Fruit fly (Drosophila melanogaster) whole organism, embryonic: ENCODE measurements around the gene CG10338.

Experiments used
- BEAF-32 ChIP-seq: fragments of 200-800 bp; sonication (Bioruptor generic); optimal IDR thresholded peaks from 3 replicates; lab custom pipeline; 2017; ENCODE audit warnings: missing biosample characterization, missing genetic modification characterization, mild to moderate bottlenecking, moderate library complexity, missing genetic modification reagents
- CG10274 ChIP-seq: fragments of 200-800 bp; sonication (Bioruptor generic); optimal IDR thresholded peaks from 3 replicates; lab custom pipeline; 2017; ENCODE audit warnings: missing biosample characterization, mild to moderate bottlenecking, missing genetic modification characterization
- CG10654 ChIP-seq: fragments of 200-800 bp; sonication (Bioruptor generic); optimal IDR thresholded peaks from 2 replicates; lab custom pipeline; 2016; ENCODE audit warnings: missing biosample characterization, missing genetic modification characterization
- CG11093 ChIP-seq: fragments of 200-800 bp; sonication (Bioruptor generic); IDR thresholded peaks from 3 replicates; pipeline ENCODE4 v1.3.6; 2022; ENCODE audit warnings: missing biosample characterization, missing genetic modification characterization
- CG15011 ChIP-seq: fragments of 200-800 bp; sonication (Bioruptor generic); optimal IDR thresholded peaks from 3 replicates; lab custom pipeline; 2018; ENCODE audit warnings: missing biosample characterization, mild to moderate bottlenecking, missing genetic modification characterization
- CG15601 ChIP-seq: fragments of 200-800 bp; sonication (Bioruptor generic); optimal IDR thresholded peaks from 3 replicates; lab custom pipeline; 2019; ENCODE audit warnings: missing biosample characterization, mild to moderate bottlenecking, missing genetic modification characterization, moderate library complexity
- CG16813 ChIP-seq: fragments of 200-800 bp; sonication (Bioruptor generic); IDR thresholded peaks from 3 replicates; pipeline ENCODE4 v1.3.6; 2022; ENCODE audit warnings: missing biosample characterization, missing genetic modification characterization; ENCODE audit not compliant: partially characterized antibody
- CG1832 ChIP-seq: fragments of 200-800 bp; sonication (Bioruptor generic); optimal IDR thresholded peaks from 2 replicates; lab custom pipeline; 2017; ENCODE audit warnings: missing biosample characterization, mild to moderate bottlenecking, missing genetic modification characterization, inconsistent platforms
- CG30403 ChIP-seq: fragments of 200-800 bp; sonication (Bioruptor generic); optimal IDR thresholded peaks from 3 replicates; lab custom pipeline; 2016; ENCODE audit warnings: missing biosample characterization, missing genetic modification characterization
- CG32772 ChIP-seq: fragments of 200-800 bp; sonication (Bioruptor generic); IDR thresholded peaks from 2 replicates; pipeline ENCODE4 v1.3.6; 2022; ENCODE audit warnings: missing biosample characterization, missing genetic modification characterization
- CG33213 ChIP-seq: fragments of 200-800 bp; sonication (Bioruptor generic); optimal IDR thresholded peaks from 3 replicates; lab custom pipeline; 2016; ENCODE audit warnings: missing biosample characterization, missing genetic modification characterization
- CG6765 ChIP-seq: fragments of 200-800 bp; sonication (Bioruptor generic); optimal IDR thresholded peaks from 3 replicates; lab custom pipeline; 2017; ENCODE audit warnings: missing biosample characterization, mild to moderate bottlenecking, missing genetic modification characterization
- CG7745 ChIP-seq: fragments of 200-800 bp; sonication (Bioruptor generic); optimal IDR thresholded peaks from 2 replicates; lab custom pipeline; 2018; ENCODE audit warnings: missing biosample characterization, mild to moderate bottlenecking, missing genetic modification characterization, moderate library complexity
- CG7987 ChIP-seq: fragments of 200-800 bp; sonication (Bioruptor generic); optimal IDR thresholded peaks from 2 replicates; lab custom pipeline; 2018; ENCODE audit warnings: missing biosample characterization, mild to moderate bottlenecking, missing genetic modification characterization, moderate library complexity
- CG8359 ChIP-seq: fragments of 200-800 bp; sonication (Bioruptor generic); optimal IDR thresholded peaks from 2 replicates; lab custom pipeline; 2017; ENCODE audit warnings: missing biosample characterization, mild to moderate bottlenecking, missing genetic modification characterization, borderline replicate concordance
- CG8388 ChIP-seq: fragments of 200-800 bp; sonication (Bioruptor generic); optimal IDR thresholded peaks from 2 replicates; lab custom pipeline; 2019; ENCODE audit warnings: missing biosample characterization, mild to moderate bottlenecking, missing genetic modification characterization, moderate library complexity
- CHES-1-like ChIP-seq: fragments of 200-800 bp; sonication (Bioruptor generic); optimal IDR thresholded peaks from 2 replicates; lab custom pipeline; 2016; ENCODE audit warnings: missing biosample characterization, missing genetic modification characterization
- Elba2 ChIP-seq: fragments of 200-800 bp; sonication (Bioruptor generic); optimal IDR thresholded peaks from 3 replicates; lab custom pipeline; 2016; ENCODE audit warnings: missing biosample characterization, missing genetic modification characterization
- HHEX ChIP-seq: fragments of 200-800 bp; sonication (Bioruptor generic); optimal IDR thresholded peaks from 3 replicates; lab custom pipeline; 2017; ENCODE audit warnings: missing biosample characterization, mild to moderate bottlenecking, missing genetic modification characterization, missing genetic modification reagents
- HLH3B ChIP-seq: fragments of 200-800 bp; sonication (Bioruptor generic); IDR thresholded peaks from 2 replicates; pipeline ENCODE4 v1.3.6; 2022; ENCODE audit warnings: missing biosample characterization, missing genetic modification characterization
- HLH4C ChIP-seq: fragments of 200-800 bp; sonication (Bioruptor generic); IDR thresholded peaks from 3 replicates; pipeline ENCODE4 v1.3.6; 2022; ENCODE audit warnings: missing biosample characterization, missing genetic modification characterization; ENCODE audit not compliant: partially characterized antibody
- HLH54F ChIP-seq: fragments of 200-800 bp; sonication (Bioruptor generic); optimal IDR thresholded peaks from 3 replicates; lab custom pipeline; 2016; ENCODE audit warnings: missing biosample characterization, missing genetic modification characterization
- HmgD ChIP-seq: fragments of 200-800 bp; sonication (Bioruptor generic); optimal IDR thresholded peaks from 3 replicates; lab custom pipeline; 2016; ENCODE audit warnings: missing biosample characterization, missing genetic modification characterization
- Hr51 ChIP-seq, 2 experiments: fragments of 200-800 bp; sonication (Bioruptor generic); optimal IDR thresholded peaks; 2 replicates in 1 of 2; 3 replicates in 1 of 2; lab custom pipeline; 2016 to 2018; ENCODE audit warnings: missing biosample characterization in 2 of 2, missing genetic modification characterization in 2 of 2, mild to moderate bottlenecking in 1 of 2, moderate library complexity in 1 of 2
- Mad ChIP-seq: fragments of 200-800 bp; sonication (Bioruptor generic); optimal IDR thresholded peaks from 2 replicates; lab custom pipeline; 2016; ENCODE audit warnings: missing biosample characterization, missing genetic modification characterization
- Nf-YB ChIP-seq: fragments of 200-800 bp; sonication (Bioruptor generic); optimal IDR thresholded peaks from 3 replicates; lab custom pipeline; 2019; ENCODE audit warnings: missing biosample characterization, mild to moderate bottlenecking, missing genetic modification characterization, moderate library complexity
- Side ChIP-seq: fragments of 200-800 bp; sonication (Bioruptor generic); optimal IDR thresholded peaks from 2 replicates; lab custom pipeline; 2016; ENCODE audit warnings: missing biosample characterization, missing genetic modification characterization
- Usf ChIP-seq: fragments of 200-800 bp; sonication (Bioruptor generic); optimal IDR thresholded peaks from 2 replicates; lab custom pipeline; 2017; ENCODE audit warnings: missing genotype, missing biosample characterization, missing genetic modification characterization
- ara ChIP-seq: fragments of 200-800 bp; sonication (Bioruptor generic); IDR thresholded peaks from 2 replicates; pipeline ENCODE4 v1.3.6; 2022; ENCODE audit warnings: missing biosample characterization, missing genetic modification characterization
- croc ChIP-seq: fragments of 200-800 bp; sonication (Bioruptor generic); conservative IDR thresholded peaks from 3 replicates; pipeline ENCODE4 v1.3.6; 2022; ENCODE audit warnings: missing biosample characterization, missing genetic modification characterization
- dati ChIP-seq: fragments of 200-800 bp; sonication (Bioruptor generic); IDR thresholded peaks from 2 replicates; pipeline ENCODE4 v1.3.6; 2022; ENCODE audit warnings: missing biosample characterization, missing genetic modification characterization
- dmrt11E ChIP-seq: fragments of 200-800 bp; sonication (Bioruptor generic); optimal IDR thresholded peaks from 3 replicates; lab custom pipeline; 2018; ENCODE audit warnings: missing biosample characterization, mild to moderate bottlenecking, missing genetic modification characterization, moderate library complexity
- fd3F ChIP-seq: fragments of 200-800 bp; sonication (Bioruptor generic); optimal IDR thresholded peaks from 2 replicates; lab custom pipeline; 2018; ENCODE audit warnings: missing biosample characterization, mild to moderate bottlenecking, missing genetic modification characterization, moderate library complexity
- her ChIP-seq: fragments of 200-800 bp; sonication (Bioruptor generic); optimal IDR thresholded peaks from 2 replicates; lab custom pipeline; 2016; ENCODE audit warnings: missing biosample characterization, missing genetic modification characterization
- hkb ChIP-seq, 2 experiments: fragments of 200-800 bp in 1 of 2; fragments of >200 bp in 1 of 2; sonication (Bioruptor generic) in 1 of 2; IDR thresholded peaks in 1 of 2; optimal IDR thresholded peaks in 1 of 2; 2 replicates each; pipeline versions ENCODE4 v1.3.6 to Lab custom; 2017 to 2022; ENCODE audit warnings: missing biosample characterization in 1 of 2, missing genetic modification characterization in 1 of 2
- kah ChIP-seq: fragments of 200-800 bp; sonication (Bioruptor generic); optimal IDR thresholded peaks from 2 replicates; lab custom pipeline; 2018; ENCODE audit warnings: missing biosample characterization, mild to moderate bottlenecking, missing genetic modification characterization
- lola ChIP-seq, 3 experiments: fragments of >200 bp in 2 of 3; fragments of 200-800 bp in 1 of 3; sonication (Bioruptor generic) in 1 of 3; optimal IDR thresholded peaks; 2 replicates each; lab custom pipeline; 2017 to 2019; ENCODE audit warnings: missing biosample characterization in 3 of 3, missing genetic modification characterization in 3 of 3, mild to moderate bottlenecking in 1 of 3, moderate library complexity in 1 of 3
- maf-S ChIP-seq: fragments of 200-800 bp; sonication (Bioruptor generic); optimal IDR thresholded peaks from 2 replicates; lab custom pipeline; 2016; ENCODE audit warnings: missing biosample characterization, missing genetic modification characterization
- pfk ChIP-seq: fragments of 200-800 bp; sonication (Bioruptor generic); optimal IDR thresholded peaks from 2 replicates; lab custom pipeline; 2018; ENCODE audit warnings: missing biosample characterization, mild to moderate bottlenecking, missing genetic modification characterization, moderate library complexity
- rib ChIP-seq: fragments of 200-800 bp; sonication (Bioruptor generic); IDR thresholded peaks from 2 replicates; pipeline ENCODE4 v1.3.6; 2022; ENCODE audit warnings: missing biosample characterization, missing genetic modification characterization
- row ChIP-seq: fragments of 200-800 bp; sonication (Bioruptor generic); IDR thresholded peaks from 3 replicates; pipeline ENCODE4 v1.3.6; 2022; ENCODE audit warnings: missing biosample characterization, missing genetic modification characterization
- sima ChIP-seq: fragments of 200-800 bp; sonication (Bioruptor generic); optimal IDR thresholded peaks from 2 replicates; lab custom pipeline; 2016; ENCODE audit warnings: missing biosample characterization, missing genetic modification characterization
- stc ChIP-seq: fragments of 200-800 bp; sonication (Bioruptor generic); IDR thresholded peaks from 2 replicates; pipeline ENCODE4 v1.3.6; 2022; ENCODE audit warnings: missing biosample characterization, missing genetic modification characterization
- tin ChIP-seq: fragments of 200-800 bp; sonication (Bioruptor generic); optimal IDR thresholded peaks from 3 replicates; lab custom pipeline; 2016; ENCODE audit warnings: missing biosample characterization, missing genetic modification characterization
- vfl ChIP-seq: fragments of 200-800 bp; sonication (Bioruptor generic); optimal IDR thresholded peaks from 2 replicates; lab custom pipeline; 2016; ENCODE audit warnings: missing biosample characterization, missing genetic modification characterization
- wdn ChIP-seq: fragments of 200-800 bp; sonication (Bioruptor generic); IDR thresholded peaks from 2 replicates; pipeline ENCODE4 v1.3.6; 2022; ENCODE audit warnings: missing biosample characterization, missing genetic modification characterization
- zfh2 ChIP-seq: fragments of 200-800 bp; sonication (Bioruptor generic); optimal IDR thresholded peaks from 2 replicates; lab custom pipeline; 2016; ENCODE audit warnings: missing biosample characterization, missing genetic modification characterization

Gene CG10338

DNA sequence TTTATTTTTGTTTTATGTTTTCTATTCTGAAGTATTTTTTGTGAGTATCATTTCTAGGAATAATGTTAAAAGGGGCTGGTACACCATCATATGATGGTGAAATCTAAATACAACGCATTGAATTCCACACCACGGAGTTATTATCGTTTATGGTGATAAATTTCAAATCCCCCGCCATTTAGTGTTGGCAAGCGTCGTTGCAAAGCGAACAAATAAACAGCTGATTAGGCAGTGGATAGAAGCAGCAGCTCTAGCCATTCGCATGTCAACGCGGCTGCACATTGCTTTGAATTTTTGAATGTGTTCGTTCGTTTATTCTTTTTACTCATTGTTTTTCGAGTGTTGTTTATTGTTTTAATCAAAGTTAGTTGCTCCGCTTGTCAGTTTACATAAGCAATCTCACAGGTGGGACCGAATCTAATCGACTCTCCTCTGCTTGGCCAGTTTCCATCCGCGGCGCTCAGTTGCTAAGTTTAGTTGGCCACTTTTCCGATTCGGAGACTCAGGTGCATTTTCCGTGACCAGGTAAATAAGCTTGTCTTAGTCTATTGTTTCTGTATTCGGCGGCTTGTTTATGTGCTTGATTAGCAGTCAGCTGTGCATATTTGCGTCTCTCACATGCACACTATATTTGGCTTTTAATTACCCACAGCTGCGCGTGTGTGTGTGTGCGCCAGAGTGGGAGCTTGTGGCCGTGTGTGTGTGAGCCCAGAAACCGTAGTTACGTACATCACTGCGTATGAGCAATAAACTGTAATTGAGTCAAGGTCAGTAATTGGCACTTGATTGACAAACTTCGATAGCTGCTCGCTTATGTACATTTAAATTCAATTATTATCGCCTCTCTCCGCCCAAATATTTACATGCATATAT is 18.3 kb upstream of the CG10338 start, which contains the start of the genes Mst36Fa and CG31751 (continued):
- TF ChIP-seq lola (GFP tag; optimal IDR thresholded peaks at IDR 0.05; lab: Kevin White, UChicago) (peak in 1 of 3 experiments; percentile 34), CG1832 (no peak), ara (GFP tag; lab: Robert Waterston, UW) (peak; percentile 19; the same call in 1 of the 2 replicates), Mad (GFP tag; lab: Kevin White, UChicago) (peak; percentile 68), CG7745 (peak; percentile 54), kah (GFP tag; lab: Kevin White, UChicago) (peak; percentile 63), dmrt11E (tag; lab: Kevin White, UChicago) (no peak), CHES-1-like (GFP tag; lab: Kevin White, UChicago) (peak; percentile 75), pfk (GFP tag; lab: Kevin White, UChicago) (peak; percentile 53), CG15011 (GFP tag; lab: Kevin White, UChicago) (peak; percentile 79), fd3F (GFP tag; lab: Kevin White, UChicago) (peak; percentile 88), stc (GFP tag; lab: Robert Waterston, UW) (peak; percentile 70), CG33213 (GFP tag; lab: Kevin White, UChicago) (peak; percentile 53), CG16813 (GFP tag; lab: Robert Waterston, UW) (no peak), zfh2 (GFP tag; lab: Kevin White, UChicago) (peak; percentile 31), dati (GFP tag; lab: Robert Waterston, UW) (no peak), CG32772 (GFP tag; lab: Robert Waterston, UW) (peak; percentile 40; the same call in 1 of the 2 replicates), rib (GFP tag; lab: Robert Waterston, UW) (peak; percentile 67; the same call in 1 of the 2 replicates), hkb (optimal IDR thresholded peaks at IDR 0.05; lab: Kevin White, UChicago) (no peak), hkb (GFP tag; IDR thresholded peaks at IDR 0.05; lab: Robert Waterston, UW) (peak; percentile 79), HmgD (GFP tag; lab: Kevin White, UChicago) (peak; percentile 83), Nf-YB (GFP tag; lab: Kevin White, UChicago) (peak; percentile 68), row (GFP tag; lab: Robert Waterston, UW) (peak; percentile 42; the same call in 1 of the 3 replicates), CG10654 (GFP tag; lab: Kevin White, UChicago) (peak; percentile 75), Hr51 (GFP tag; optimal IDR thresholded peaks at IDR 0.05; lab: Kevin White, UChicago) (peak; percentile 43 to 75), HLH3B (peak; percentile 71; the same call in 1 of the 2 replicates), BEAF-32 (GFP tag; lab: Kevin White, UChicago) (peak; percentile 27), wdn (GFP tag; lab: Robert Waterston, UW) (no peak), CG30403 (peak; percentile 44), CG8359 (GFP tag; lab: Kevin White, UChicago) (peak; percentile 41), her (GFP tag; lab: Kevin White, UChicago) (peak; percentile 80), Usf (GFP tag; lab: Kevin White, UChicago) (no peak), CG8388 (GFP tag; lab: Kevin White, UChicago) (peak; percentile 11), tin (peak; percentile 35), CG6765 (peak; percentile 87), HHEX (GFP tag; lab: Kevin White, UChicago) (peak; percentile 92), maf-S (GFP tag; lab: Kevin White, UChicago) (peak; percentile 75), CG15601 (peak; percentile 87), vfl (GFP tag; lab: Kevin White, UChicago) (peak; percentile 15), croc (no peak), Elba2 (GFP tag; lab: Kevin White, UChicago) (no peak), sima (GFP tag; lab: Kevin White, UChicago) (peak; percentile 71), CG7987 (GFP tag; lab: Kevin White, UChicago) (peak; percentile 92), HLH4C (GFP tag; lab: Robert Waterston, UW) (no peak), CG11093 (GFP tag; lab: Robert Waterston, UW) (peak; percentile 44; the same call in 1 of the 3 replicates), HLH54F (GFP tag; lab: Kevin White, UChicago) (peak; percentile 47), CG10274 (peak; percentile 75), Side (peak; percentile 75)
